Worm (Caenorhabditis elegans) whole organism, L1 larva: ENCODE data around the gene C04H5.7.

Source experiments
- C04F5.9 ChIP-seq: sonication (generic microtip); optimal IDR thresholded peaks from 2 replicates; lab custom pipeline; 2016; ENCODE audit warnings: missing genetic modification characterization, missing compliant biosample characterization
- aha-1 ChIP-seq: fragments of 150-350 bp; optimal IDR thresholded peaks from 2 replicates; lab custom pipeline; 2014; ENCODE audit warnings: missing biosample characterization, missing genetic modification characterization
- alr-1 ChIP-seq: fragments of 200-800 bp; sonication (Bioruptor generic); optimal IDR thresholded peaks from 2 replicates; lab custom pipeline; 2018; ENCODE audit warnings: borderline replicate concordance, mild to moderate bottlenecking, missing genetic modification characterization, missing compliant biosample characterization
- ceh-63 ChIP-seq: fragments of 200-800 bp; sonication (Bioruptor generic); optimal IDR thresholded peaks from 2 replicates; lab custom pipeline; 2018; ENCODE audit warnings: mild to moderate bottlenecking, missing genetic modification characterization, missing compliant biosample characterization
- ceh-82 ChIP-seq, 3 experiments: fragments of 150-350 bp in 1 of 3; sonication (generic microtip) in 2 of 3; optimal IDR thresholded peaks; 2 replicates each; lab custom pipeline; 2014 to 2017; ENCODE audit warnings: missing biosample characterization in 3 of 3, missing genetic modification characterization in 3 of 3
- dpl-1 ChIP-seq, 3 experiments: fragments of 150-350 bp in 2 of 3; sonication (generic microtip) in 1 of 3; optimal IDR thresholded peaks; 2 replicates each; lab custom pipeline; 2014 to 2017; ENCODE audit warnings: missing biosample characterization in 3 of 3, missing genetic modification characterization in 3 of 3, missing genetic modification reagents in 3 of 3
- dsc-1 ChIP-seq: sonication (generic microtip); optimal IDR thresholded peaks from 2 replicates; lab custom pipeline; 2016; ENCODE audit warnings: mild to moderate bottlenecking, missing genetic modification characterization, missing compliant biosample characterization
- efl-3 ChIP-seq: fragments of 200-800 bp; sonication (Bioruptor generic); optimal IDR thresholded peaks from 2 replicates; lab custom pipeline; 2018; ENCODE audit warnings: mild to moderate bottlenecking, missing genetic modification characterization, missing compliant biosample characterization
- egl-13 ChIP-seq: sonication (generic microtip); optimal IDR thresholded peaks from 2 replicates; lab custom pipeline; 2016; ENCODE audit warnings: missing genotype, missing genetic modification reagents, missing genetic modification characterization, missing compliant biosample characterization
- elt-2 ChIP-seq: sonication (generic microtip); optimal IDR thresholded peaks from 2 replicates; lab custom pipeline; 2016; ENCODE audit warnings: missing genetic modification characterization, mild to moderate bottlenecking, inconsistent platforms, missing compliant biosample characterization, missing genetic modification reagents
- fkh-10 ChIP-seq: sonication (generic microtip); optimal IDR thresholded peaks from 2 replicates; lab custom pipeline; 2017; ENCODE audit warnings: missing biosample characterization, missing genetic modification reagents, missing genetic modification characterization
- fkh-4 ChIP-seq: sonication (generic microtip); optimal IDR thresholded peaks from 2 replicates; lab custom pipeline; 2016; ENCODE audit warnings: missing compliant biosample characterization, missing genetic modification characterization, borderline replicate concordance
- fkh-8 ChIP-seq: sonication (generic microtip); optimal IDR thresholded peaks from 2 replicates; lab custom pipeline; 2016; ENCODE audit warnings: mild to moderate bottlenecking, missing genetic modification characterization, missing compliant biosample characterization
- hlh-4 ChIP-seq: sonication (generic microtip); optimal IDR thresholded peaks from 2 replicates; lab custom pipeline; 2016; ENCODE audit warnings: mild to moderate bottlenecking, missing genetic modification characterization, missing compliant biosample characterization
- hpl-2 ChIP-seq: fragments of 150-350 bp; optimal IDR thresholded peaks from 2 replicates; lab custom pipeline; 2014; ENCODE audit warnings: missing biosample characterization, missing genetic modification reagents, missing genetic modification characterization
- irx-1 ChIP-seq: sonication (generic microtip); optimal IDR thresholded peaks from 2 replicates; lab custom pipeline; 2016; ENCODE audit warnings: missing genetic modification characterization, missing compliant biosample characterization
- jun-1 ChIP-seq: fragments of 150-350 bp; optimal IDR thresholded peaks from 2 replicates; lab custom pipeline; 2014; ENCODE audit warnings: missing biosample characterization, missing genetic modification reagents, missing genetic modification characterization
- lin-13 ChIP-seq: fragments of 150-350 bp; optimal IDR thresholded peaks from 2 replicates; lab custom pipeline; 2014; ENCODE audit warnings: missing biosample characterization, missing genetic modification reagents, missing genetic modification characterization
- lin-35 ChIP-seq, 2 experiments: fragments of 150-350 bp; optimal IDR thresholded peaks; 2 replicates each; lab custom pipeline; 2014; ENCODE audit warnings: missing biosample characterization in 2 of 2, missing genetic modification characterization in 2 of 2, missing genetic modification reagents in 2 of 2
- lsy-2 ChIP-seq, 2 experiments: fragments of 150-350 bp; optimal IDR thresholded peaks; 2 replicates each; lab custom pipeline; 2014; ENCODE audit warnings: missing biosample characterization in 2 of 2, missing genetic modification characterization in 2 of 2
- mef-2 ChIP-seq: fragments of 150-350 bp; optimal IDR thresholded peaks from 2 replicates; lab custom pipeline; 2014; ENCODE audit warnings: missing biosample characterization, missing genetic modification characterization
- nhr-11 ChIP-seq: fragments of 150-350 bp; optimal IDR thresholded peaks from 2 replicates; lab custom pipeline; 2014; ENCODE audit warnings: missing biosample characterization, missing genetic modification characterization
- nhr-19 ChIP-seq: fragments of 200-800 bp; sonication (Bioruptor generic); conservative IDR thresholded peaks from 2 replicates; pipeline ENCODE4 v1.3.6; 2022; ENCODE audit warnings: missing genetic modification characterization, missing compliant biosample characterization
- nhr-20 ChIP-seq: sonication (generic microtip); optimal IDR thresholded peaks from 2 replicates; lab custom pipeline; 2016; ENCODE audit warnings: mild to moderate bottlenecking, missing genetic modification characterization, missing compliant biosample characterization
- nhr-71 ChIP-seq: sonication (generic microtip); optimal IDR thresholded peaks from 2 replicates; lab custom pipeline; 2016; ENCODE audit warnings: mild to moderate bottlenecking, missing genetic modification characterization, moderate library complexity, missing compliant biosample characterization
- nhr-76 ChIP-seq: sonication (generic microtip); optimal IDR thresholded peaks from 2 replicates; lab custom pipeline; 2017; ENCODE audit warnings: missing biosample characterization, missing genetic modification characterization
- pqm-1 ChIP-seq: sonication (generic microtip); optimal IDR thresholded peaks from 3 replicates; lab custom pipeline; 2017; ENCODE audit warnings: missing biosample characterization, missing genetic modification characterization
- rnt-1 ChIP-seq: sonication (generic microtip); optimal IDR thresholded peaks from 2 replicates; lab custom pipeline; 2016; ENCODE audit warnings: mild to moderate bottlenecking, missing genetic modification characterization, moderate library complexity, missing compliant biosample characterization
- snpc-4 ChIP-seq: fragments of 150-350 bp; optimal IDR thresholded peaks from 2 replicates; lab custom pipeline; 2014; ENCODE audit warnings: missing biosample characterization, missing genetic modification characterization
- snu-23 ChIP-seq: sonication (generic microtip); optimal IDR thresholded peaks from 2 replicates; lab custom pipeline; 2016; ENCODE audit warnings: missing genetic modification characterization, missing compliant biosample characterization
- sox-4 ChIP-seq: sonication (generic microtip); optimal IDR thresholded peaks from 2 replicates; lab custom pipeline; 2016; ENCODE audit warnings: missing genetic modification characterization, missing compliant biosample characterization
- swsn-7 ChIP-seq: sonication (generic microtip); optimal IDR thresholded peaks from 2 replicates; lab custom pipeline; 2016; ENCODE audit warnings: missing genetic modification characterization, missing compliant biosample characterization
- unc-30 ChIP-seq: sonication (generic microtip); optimal IDR thresholded peaks from 2 replicates; lab custom pipeline; 2017; ENCODE audit warnings: missing biosample characterization, missing genetic modification characterization
- unc-86 ChIP-seq: sonication (generic microtip); optimal IDR thresholded peaks from 2 replicates; lab custom pipeline; 2016; ENCODE audit warnings: missing genetic modification characterization, missing compliant biosample characterization

Gene C04H5.7

DNA sequence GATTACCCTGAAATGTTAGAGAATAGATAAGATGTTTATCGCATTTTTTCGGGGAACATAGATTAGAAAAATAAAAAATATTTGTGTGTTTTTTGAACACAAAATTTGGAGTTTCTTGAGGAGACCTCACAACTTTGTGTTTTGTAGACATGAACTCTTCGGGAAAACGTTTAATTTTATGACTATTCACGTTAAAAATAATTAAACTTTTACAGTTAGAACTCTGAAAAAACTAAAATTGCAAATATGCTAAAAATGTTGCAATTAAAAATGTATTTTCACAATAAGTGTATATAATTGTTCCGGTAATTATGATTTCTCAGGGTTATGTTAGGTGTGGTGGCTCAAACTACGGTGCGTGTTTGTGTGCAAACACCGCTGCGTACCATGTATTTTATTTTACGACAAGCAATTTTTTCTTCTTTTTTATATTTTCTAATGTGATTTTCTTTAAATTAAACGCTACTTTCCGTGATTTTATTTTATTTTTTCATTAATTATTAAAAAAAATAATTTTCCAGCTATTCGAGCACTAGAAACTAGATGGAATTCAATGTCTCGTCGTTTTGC is 9.4 kb upstream of the C04H5.7 start, which contains the start of the genes F57C2.5 and spat-1 (continued):
- peak; percentile 69 for TF ChIP-seq nhr-19 (GFP tag; lab: Robert Waterston, UW)
- no peak for TF ChIP-seq fkh-10 (GFP tag; lab: Kevin White, UChicago)
- peak; percentile 67 for TF ChIP-seq elt-2 (tag; lab: Kevin White, UChicago)
- no peak for TF ChIP-seq ceh-63 (GFP tag; lab: Kevin White, UChicago)
- TF ChIP-seq rnt-1 (tag; lab: Kevin White, UChicago): no peak
- TF ChIP-seq aha-1 (tag; lab: Kevin White, UChicago): no peak
- TF ChIP-seq, all 84 proteins: peak for 46

DNA sequence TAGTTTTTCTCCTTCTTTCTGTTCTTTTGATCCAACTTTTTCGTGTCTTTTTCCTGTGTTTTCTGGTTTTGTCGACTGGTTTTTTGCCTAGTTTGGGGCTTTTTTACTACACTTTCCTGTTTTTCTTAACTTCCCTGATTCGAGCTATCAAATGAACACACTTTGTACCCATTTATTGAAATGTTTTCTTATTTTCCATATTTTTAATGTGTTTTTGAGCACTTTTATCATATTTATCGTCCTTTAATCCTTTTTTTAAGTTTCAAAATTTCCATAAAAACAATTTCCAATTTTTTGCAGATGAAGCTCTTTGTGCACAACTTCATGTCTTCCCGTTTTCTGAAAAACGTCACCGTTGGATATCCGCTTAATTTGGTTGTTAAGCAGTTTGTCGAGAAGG is 3.7 kb upstream of the C04H5.7 start, which contains the start of gene C04H5.1:
C04H5.1 (plus strand) TSS at position 301 of the 400 bp plus-strand sequence.
- TF ChIP-seq swsn-7 (tag; lab: Kevin White, UChicago) (no peak), hlh-4 (tag; lab: Kevin White, UChicago) (no peak), alr-1 (no peak), irx-1 (tag; lab: Kevin White, UChicago) (no peak), fkh-8 (no peak), efl-3 (GFP tag; lab: Kevin White, UChicago) (no peak), lsy-2 (tag; optimal IDR thresholded peaks at IDR 0.05; lab: Kevin White, UChicago) (no peak), sox-4 (no peak), dsc-1 (tag; lab: Kevin White, UChicago) (no peak), unc-30 (tag; lab: Kevin White, UChicago) (no peak)

DNA sequence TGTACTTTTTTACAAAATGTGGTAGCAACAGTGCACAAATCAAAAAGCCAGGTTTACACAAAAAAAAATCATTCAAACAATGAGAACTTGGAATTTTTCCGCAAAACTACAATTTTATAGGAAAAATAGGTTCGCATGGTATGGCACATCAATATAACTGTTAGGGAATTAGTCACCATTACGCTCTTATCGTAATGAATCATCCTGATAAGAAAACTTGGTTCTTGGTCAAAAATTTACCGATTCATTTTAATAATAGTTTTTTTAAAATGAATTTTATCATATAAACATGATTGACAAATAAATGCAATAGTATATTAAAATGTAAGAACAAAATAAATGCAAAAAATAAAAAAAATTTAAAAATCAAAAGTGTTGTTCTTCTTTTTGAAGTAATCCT is 2.8 kb downstream of the C04H5.7 start:
- no peak for TF ChIP-seq dpl-1 (GFP tag; optimal IDR thresholded peaks at IDR 0.05; lab: Kevin White, UChicago)
- no peak for TF ChIP-seq nhr-76 (tag; lab: Kevin White, UChicago)
- TF ChIP-seq pqm-1 (tag; lab: Kevin White, UChicago): no peak
- TF ChIP-seq jun-1 (tag; lab: Kevin White, UChicago): no peak
- peak; percentile 12 for TF ChIP-seq elt-2 (tag; lab: Kevin White, UChicago)
- no peak for TF ChIP-seq nhr-20 (tag; lab: Kevin White, UChicago)
- no peak for TF ChIP-seq mef-2
- TF ChIP-seq dsc-1 (tag; lab: Kevin White, UChicago): no peak
- no peak for TF ChIP-seq fkh-10 (GFP tag; lab: Kevin White, UChicago)

DNA sequence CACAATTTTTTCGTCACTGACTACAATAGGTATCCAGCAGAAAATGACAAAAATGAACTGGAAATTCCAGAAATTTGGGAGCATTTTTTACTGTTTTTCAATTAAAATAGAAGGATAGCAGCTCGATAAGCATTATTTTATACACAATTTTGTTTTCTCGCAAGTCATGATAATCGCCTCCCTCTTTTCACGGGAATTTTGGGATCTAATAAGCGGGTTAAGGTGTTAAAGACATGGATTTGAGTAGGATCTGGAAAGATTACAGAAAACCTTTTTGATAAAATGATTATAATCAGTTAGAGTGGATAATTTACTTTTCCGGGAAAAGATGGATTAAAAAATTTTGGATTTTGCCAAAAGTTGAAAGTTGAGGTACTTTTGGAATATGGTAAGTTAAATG is 10.9 kb downstream of the C04H5.7 start, which contains the start of gene gcy-29:
gcy-29 (minus strand) TSS at position 101 of the 400 bp plus-strand sequence.
- TF ChIP-seq nhr-71 (tag; lab: Kevin White, UChicago) (no peak), dsc-1 (tag; lab: Kevin White, UChicago) (peak; percentile 81), egl-13 (tag; lab: Kevin White, UChicago) (peak; percentile 28)

DNA sequence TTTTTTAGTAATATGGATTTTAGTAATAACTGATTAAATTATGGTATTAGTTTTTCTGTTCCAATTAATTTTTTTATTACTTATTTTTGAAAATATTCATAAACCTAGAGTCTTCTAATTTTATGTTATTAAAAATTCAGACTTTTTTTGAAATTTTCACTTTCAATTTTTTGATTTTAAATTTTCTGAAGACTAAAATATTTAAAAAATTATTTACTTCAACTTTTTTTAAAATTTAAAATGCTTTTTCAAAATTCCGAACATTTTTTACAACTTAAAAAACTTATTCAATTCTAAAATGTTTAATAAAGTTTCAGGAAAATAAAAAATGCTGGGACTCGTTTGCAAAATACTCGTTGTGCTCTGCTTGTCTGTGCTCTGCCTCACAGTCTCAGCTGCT is 12.9 kb downstream of the C04H5.7 start, which contains the start of gene nlp-41:
nlp-41 (plus strand) TSS at position 301 of the 400 bp plus-strand sequence.
- TF ChIP-seq unc-86 (tag; lab: Kevin White, UChicago): no peak
- TF ChIP-seq lin-35 (GFP tag; optimal IDR thresholded peaks at IDR 0.05; lab: Kevin White, UChicago): no peak
- no peak for TF ChIP-seq lin-13 (GFP tag; lab: Kevin White, UChicago)
- TF ChIP-seq nhr-11 (tag; lab: Kevin White, UChicago): no peak

DNA sequence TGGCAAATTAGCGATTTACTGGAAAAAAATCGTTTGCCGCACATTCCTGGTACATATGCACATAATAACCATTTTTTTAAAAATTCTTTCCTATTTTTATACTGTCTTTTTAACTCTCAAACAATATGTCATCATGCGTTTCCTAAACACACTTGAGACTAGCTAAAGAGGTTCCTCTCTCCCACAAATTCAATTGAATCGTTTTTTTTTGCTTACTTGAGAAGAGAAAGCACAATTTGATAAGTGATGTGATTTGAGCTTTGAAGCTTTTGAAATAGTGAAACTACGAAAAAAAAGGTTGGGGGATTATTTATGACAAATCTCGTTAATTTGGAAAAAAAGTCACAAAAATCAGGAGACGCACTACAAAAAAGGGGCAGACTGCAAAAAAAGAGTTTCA is 17.3 kb downstream of the C04H5.7 start:
- TF ChIP-seq snpc-4 (tag; lab: Kevin White, UChicago): no peak
- no peak for TF ChIP-seq hpl-2 (GFP tag; lab: Kevin White, UChicago)
- no peak for TF ChIP-seq C04F5.9 (tag; lab: Kevin White, UChicago)
- TF ChIP-seq efl-3 (GFP tag; lab: Kevin White, UChicago): no peak
- TF ChIP-seq fkh-10 (GFP tag; lab: Kevin White, UChicago): peak; percentile 55
- no peak for TF ChIP-seq fkh-4 (tag; lab: Kevin White, UChicago)
- TF ChIP-seq snu-23 (GFP tag; lab: Kevin White, UChicago): no peak
- TF ChIP-seq ceh-82 (tag; optimal IDR thresholded peaks at IDR 0.05; lab: Kevin White, UChicago): no peak
- TF ChIP-seq, all 84 proteins: peak for 1
